Fruit fly (Drosophila melanogaster) whole organism, adult: ENCODE results near the gene CG8578.

Experiments used
- CG7045 ChIP-seq: fragments of 200-800 bp; sonication (Bioruptor generic); optimal IDR thresholded peaks from 2 replicates; lab custom pipeline; 2017; ENCODE audit warnings: missing biosample characterization, mild to moderate bottlenecking, missing genetic modification characterization
- ovo ChIP-seq: fragments of 200-800 bp; sonication (Bioruptor generic); optimal IDR thresholded peaks from 2 replicates; lab custom pipeline; 2016; ENCODE audit warnings: missing biosample characterization, missing genetic modification characterization

- TF ChIP-seq ovo (GFP tag; lab: Kevin White, UChicago) (peak; percentile 56), CG7045 (GFP tag; lab: Kevin White, UChicago) (no peak)
Observed at dm6 chrX:15889780-15890608, 45.7 kb downstream of the CG8578 start, which contains the start of the genes MSBP and CG15916.
